Worm (Caenorhabditis elegans): ENCODE data around the gene F54E4.2.

F54E4.2 gene

ce11 chrX:14621207-14621606 is 7.5 kb downstream of the F54E4.2 start:
- TF ChIP-seq unc-62 (GFP tag; optimal IDR thresholded peaks at IDR 0.05): no peak

ce11 chrX:14611074-14611473 is 17.6 kb downstream of the F54E4.2 start, which contains the start of gene rbc-1:
TSS of gene rbc-1 (plus strand) at chrX:14611374.
- TF ChIP-seq unc-62 (GFP tag; optimal IDR thresholded peaks at IDR 0.05): no peak

- no peak for TF ChIP-seq unc-62 (GFP tag; optimal IDR thresholded peaks at IDR 0.05)
Measured at ce11 chrX:14610093-14610763, 18.5 kb downstream of the F54E4.2 start.

ce11 chrX:14607770-14608169 is 20.9 kb downstream of the F54E4.2 start:
- TF ChIP-seq unc-62 (GFP tag; optimal IDR thresholded peaks at IDR 0.05): no peak

- TF ChIP-seq unc-62 (GFP tag; optimal IDR thresholded peaks at IDR 0.05): no peak
Measured at ce11 chrX:14602676-14603075, 26.0 kb downstream of the F54E4.2 start, which contains the start of gene eor-2. TSS of gene eor-2 (plus strand) at chrX:14603017.

ce11 chrX:14599245-14599644 is 29.5 kb downstream of the F54E4.2 start, which contains the start of gene C44H4.6:
TSS of gene C44H4.6 (minus strand) at chrX:14599345.
- TF ChIP-seq unc-62 (GFP tag; optimal IDR thresholded peaks at IDR 0.05): no peak

ce11 chrX:14594825-14595224 is 33.9 kb downstream of the F54E4.2 start, which contains the start of gene C44H4.8:
TSS of gene C44H4.8 (plus strand) at chrX:14595125.
- no peak for TF ChIP-seq unc-62 (GFP tag; optimal IDR thresholded peaks at IDR 0.05)

ce11 chrX:14593206-14593605 is 35.5 kb downstream of the F54E4.2 start:
- TF ChIP-seq unc-62 (GFP tag; optimal IDR thresholded peaks at IDR 0.05): no peak

ce11 chrX:14589051-14589736 is 39.5 kb downstream of the F54E4.2 start, which contains the start of the genes C44H4.4 and tap-1:
TSS of gene C44H4.4 (minus strand) at chrX:14589101.
TSS of gene tap-1 (plus strand) at chrX:14589624.
- TF ChIP-seq unc-62 (GFP tag; optimal IDR thresholded peaks at IDR 0.05): no peak

ce11 chrX:14584335-14584734 is 44.4 kb downstream of the F54E4.2 start:
- no peak for TF ChIP-seq unc-62 (GFP tag; optimal IDR thresholded peaks at IDR 0.05)

ce11 chrX:14581429-14581828 is 47.3 kb downstream of the F54E4.2 start, which contains the start of gene sym-1:
TSS of gene sym-1 (plus strand) at chrX:14581622.
- no peak for TF ChIP-seq unc-62 (GFP tag; optimal IDR thresholded peaks at IDR 0.05)

- TF ChIP-seq unc-62 (GFP tag; optimal IDR thresholded peaks at IDR 0.05): no peak
Measured at ce11 chrX:14580853-14581252, 47.9 kb downstream of the F54E4.2 start.

- TF ChIP-seq unc-62 (GFP tag; optimal IDR thresholded peaks at IDR 0.05): no peak
Measured at ce11 chrX:14577579-14578127, 51.1 kb downstream of the F54E4.2 start, which contains the start of gene let-4. TSS of gene let-4 (plus strand) at chrX:14577935.

- TF ChIP-seq unc-62 (GFP tag; optimal IDR thresholded peaks at IDR 0.05): no peak
Measured at ce11 chrX:14575920-14576319, 52.8 kb downstream of the F54E4.2 start.
